Fruit fly (Drosophila melanogaster) whole organism, embryonic: ENCODE results near the gene CG42529.

Experiments
- BEAF-32 ChIP-seq: fragments of 200-800 bp; sonication (Bioruptor generic); optimal IDR thresholded peaks from 3 replicates; lab custom pipeline; 2017; ENCODE audit warnings: missing biosample characterization, missing genetic modification characterization, mild to moderate bottlenecking, moderate library complexity, missing genetic modification reagents
- CG10209 ChIP-seq: fragments of 200-800 bp; sonication (Bioruptor generic); optimal IDR thresholded peaks from 3 replicates; lab custom pipeline; 2017; ENCODE audit warnings: missing biosample characterization, mild to moderate bottlenecking, missing genetic modification characterization, missing genetic modification reagents
- CG12155 ChIP-seq: fragments of 200-800 bp; sonication (Bioruptor generic); optimal IDR thresholded peaks from 3 replicates; lab custom pipeline; 2016; ENCODE audit warnings: missing biosample characterization, missing genetic modification characterization
- CG12942 ChIP-seq: fragments of 200-800 bp; sonication (Bioruptor generic); optimal IDR thresholded peaks from 3 replicates; lab custom pipeline; 2016; ENCODE audit warnings: missing biosample characterization, missing genetic modification characterization
- CG13775 ChIP-seq: fragments of 200-800 bp; sonication (Bioruptor generic); optimal IDR thresholded peaks from 3 replicates; lab custom pipeline; 2017; ENCODE audit warnings: missing biosample characterization, mild to moderate bottlenecking, missing genetic modification characterization
- CG15514 ChIP-seq: fragments of 200-800 bp; sonication (Bioruptor generic); optimal IDR thresholded peaks from 3 replicates; lab custom pipeline; 2017; ENCODE audit warnings: missing biosample characterization, missing genetic modification characterization, mild to moderate bottlenecking, moderate library complexity, missing genetic modification reagents
- CG1832 ChIP-seq: fragments of 200-800 bp; sonication (Bioruptor generic); optimal IDR thresholded peaks from 2 replicates; lab custom pipeline; 2017; ENCODE audit warnings: missing biosample characterization, mild to moderate bottlenecking, missing genetic modification characterization, inconsistent platforms
- CG2116 ChIP-seq: fragments of 200-800 bp; sonication (Bioruptor generic); optimal IDR thresholded peaks from 3 replicates; lab custom pipeline; 2018; ENCODE audit warnings: missing biosample characterization, mild to moderate bottlenecking, missing genetic modification characterization
- CG2712 ChIP-seq: fragments of 200-800 bp; optimal IDR thresholded peaks from 3 replicates; lab custom pipeline; 2019; ENCODE audit warnings: missing biosample characterization, mild to moderate bottlenecking, missing genetic modification characterization, moderate library complexity
- CG30431 ChIP-seq: fragments of 200-800 bp; sonication (Bioruptor generic); optimal IDR thresholded peaks from 2 replicates; lab custom pipeline; 2017; ENCODE audit warnings: missing biosample characterization, missing genetic modification characterization
- CG34224 ChIP-seq: fragments of 200-800 bp; sonication (Bioruptor generic); IDR thresholded peaks from 3 replicates; pipeline ENCODE4 v1.3.6; 2022; ENCODE audit warnings: missing biosample characterization, missing genetic modification characterization; ENCODE audit not compliant: partially characterized antibody
- CG34422 ChIP-seq: fragments of 200-800 bp; sonication (Bioruptor generic); IDR thresholded peaks from 3 replicates; pipeline ENCODE4 v1.3.6; 2022; ENCODE audit warnings: missing biosample characterization, missing genetic modification characterization
- CG4360 ChIP-seq: fragments of 200-800 bp; sonication (Bioruptor generic); IDR thresholded peaks from 2 replicates; pipeline ENCODE4 v1.3.6; 2022; ENCODE audit warnings: missing biosample characterization, missing genetic modification characterization
- CG4404 ChIP-seq: fragments of 200-800 bp; sonication (Bioruptor generic); IDR thresholded peaks from 2 replicates; pipeline ENCODE4 v1.3.6; 2022; ENCODE audit warnings: missing biosample characterization, missing genetic modification characterization
- CG4730 ChIP-seq: fragments of 200-800 bp; sonication (Bioruptor generic); IDR thresholded peaks from 2 replicates; pipeline ENCODE4 v1.3.6; 2022; ENCODE audit warnings: missing biosample characterization, missing genetic modification characterization
- CG8089 ChIP-seq: fragments of 200-800 bp; sonication (Bioruptor generic); optimal IDR thresholded peaks from 3 replicates; lab custom pipeline; 2016; ENCODE audit warnings: missing biosample characterization, missing genetic modification characterization
- CG8388 ChIP-seq: fragments of 200-800 bp; sonication (Bioruptor generic); optimal IDR thresholded peaks from 2 replicates; lab custom pipeline; 2019; ENCODE audit warnings: missing biosample characterization, mild to moderate bottlenecking, missing genetic modification characterization, moderate library complexity
- CG8944 ChIP-seq: fragments of 200-800 bp; sonication (Bioruptor generic); optimal IDR thresholded peaks from 3 replicates; lab custom pipeline; 2016; ENCODE audit warnings: missing biosample characterization, missing genetic modification characterization
- Dp ChIP-seq: fragments of 200-800 bp; sonication (Bioruptor generic); optimal IDR thresholded peaks from 2 replicates; lab custom pipeline; 2018; ENCODE audit warnings: missing biosample characterization, mild to moderate bottlenecking, missing genetic modification characterization, moderate library complexity
- HHEX ChIP-seq: fragments of 200-800 bp; sonication (Bioruptor generic); optimal IDR thresholded peaks from 3 replicates; lab custom pipeline; 2017; ENCODE audit warnings: missing biosample characterization, mild to moderate bottlenecking, missing genetic modification characterization, missing genetic modification reagents
- HLH4C ChIP-seq: fragments of 200-800 bp; sonication (Bioruptor generic); IDR thresholded peaks from 3 replicates; pipeline ENCODE4 v1.3.6; 2022; ENCODE audit warnings: missing biosample characterization, missing genetic modification characterization; ENCODE audit not compliant: partially characterized antibody
- Lim3 ChIP-seq: fragments of 200-800 bp; sonication (Bioruptor generic); IDR thresholded peaks from 2 replicates; pipeline ENCODE4 v1.3.6; 2022; ENCODE audit warnings: missing biosample characterization, missing genetic modification characterization
- Max ChIP-seq: fragments of 200-800 bp; sonication (Bioruptor generic); optimal IDR thresholded peaks from 2 replicates; lab custom pipeline; 2016; ENCODE audit warnings: missing biosample characterization, mild to moderate bottlenecking, missing genetic modification characterization
- Neu2 ChIP-seq: fragments of 200-800 bp; sonication (Bioruptor generic); optimal IDR thresholded peaks from 3 replicates; lab custom pipeline; 2016; ENCODE audit warnings: missing biosample characterization, missing genetic modification characterization, borderline replicate concordance
- Rfx ChIP-seq: fragments of 200-800 bp; sonication (Bioruptor generic); IDR thresholded peaks from 2 replicates; pipeline ENCODE4 v1.3.6; 2022; ENCODE audit warnings: missing biosample characterization, missing genetic modification characterization
- Side ChIP-seq: fragments of 200-800 bp; sonication (Bioruptor generic); optimal IDR thresholded peaks from 2 replicates; lab custom pipeline; 2016; ENCODE audit warnings: missing biosample characterization, missing genetic modification characterization
- Taf1 ChIP-seq: fragments of 200-800 bp; sonication (Bioruptor generic); IDR thresholded peaks from 2 replicates; pipeline ENCODE4 v1.3.6; 2022; ENCODE audit warnings: missing biosample characterization, missing genetic modification characterization
- Vsx1 ChIP-seq: fragments of 200-800 bp; sonication (Bioruptor generic); optimal IDR thresholded peaks from 2 replicates; lab custom pipeline; 2017; ENCODE audit warnings: missing biosample characterization, mild to moderate bottlenecking, missing genetic modification characterization, missing genetic modification reagents
- Xrp1 ChIP-seq: fragments of 200-800 bp; sonication (Bioruptor generic); IDR thresholded peaks from 2 replicates; pipeline ENCODE4 v1.3.6; 2022; ENCODE audit warnings: missing biosample characterization, missing genetic modification characterization
- YL-1 ChIP-seq: fragments of 200-800 bp; sonication (Bioruptor generic); optimal IDR thresholded peaks from 3 replicates; lab custom pipeline; 2017; ENCODE audit warnings: missing biosample characterization, mild to moderate bottlenecking, missing genetic modification characterization
- chinmo ChIP-seq: fragments of 200-800 bp; sonication (Bioruptor generic); IDR thresholded peaks from 4 replicates; pipeline ENCODE4 v1.3.6; 2022; ENCODE audit warnings: missing biosample characterization, missing genetic modification characterization; ENCODE audit not compliant: partially characterized antibody
- corto ChIP-seq: fragments of 200-800 bp; sonication (Bioruptor generic); optimal IDR thresholded peaks from 2 replicates; lab custom pipeline; 2016; ENCODE audit warnings: missing biosample characterization, mild to moderate bottlenecking, missing genetic modification characterization, moderate library complexity
- cwo ChIP-seq: fragments of 200-800 bp; sonication (Bioruptor generic); optimal IDR thresholded peaks from 3 replicates; lab custom pipeline; 2017; ENCODE audit warnings: missing biosample characterization, missing genetic modification characterization, mild to moderate bottlenecking, moderate library complexity, missing genetic modification reagents
- dan ChIP-seq: fragments of 200-800 bp; sonication (Bioruptor generic); IDR thresholded peaks from 2 replicates; pipeline ENCODE4 v1.3.6; 2022; ENCODE audit warnings: missing biosample characterization, missing genetic modification characterization
- dmrt11E ChIP-seq: fragments of 200-800 bp; sonication (Bioruptor generic); optimal IDR thresholded peaks from 3 replicates; lab custom pipeline; 2018; ENCODE audit warnings: missing biosample characterization, mild to moderate bottlenecking, missing genetic modification characterization, moderate library complexity
- ems ChIP-seq: fragments of 200-800 bp; sonication (Bioruptor generic); optimal IDR thresholded peaks from 3 replicates; lab custom pipeline; 2016; ENCODE audit warnings: missing biosample characterization, missing genetic modification characterization
- en ChIP-seq: fragments of 200-800 bp; sonication (Bioruptor generic); optimal IDR thresholded peaks from 2 replicates; lab custom pipeline; 2016; ENCODE audit warnings: missing biosample characterization, missing genetic modification characterization
- eve ChIP-seq, 2 experiments: fragments of >200 bp; optimal IDR thresholded peaks; 2 replicates each; lab custom pipeline; 2017; ENCODE audit warnings: missing biosample characterization in 2 of 2, missing genetic modification characterization in 2 of 2
- fu2 ChIP-seq: fragments of 200-800 bp; sonication (Bioruptor generic); optimal IDR thresholded peaks from 2 replicates; lab custom pipeline; 2016; ENCODE audit warnings: missing biosample characterization, missing genetic modification characterization
- grn ChIP-seq: fragments of 200-800 bp; sonication (Bioruptor generic); optimal IDR thresholded peaks from 3 replicates; lab custom pipeline; 2017; ENCODE audit warnings: missing biosample characterization, missing genetic modification characterization
- gro ChIP-seq: fragments of 200-800 bp; sonication (Bioruptor generic); optimal IDR thresholded peaks from 2 replicates; lab custom pipeline; 2016; ENCODE audit warnings: missing biosample characterization, missing genetic modification characterization
- inv ChIP-seq: fragments of 200-800 bp; sonication (Bioruptor generic); IDR thresholded peaks from 2 replicates; pipeline ENCODE4 v1.3.6; 2022; ENCODE audit warnings: missing biosample characterization, missing genetic modification characterization; ENCODE audit not compliant: partially characterized antibody
- lab ChIP-seq: fragments of 200-800 bp; sonication (Bioruptor generic); optimal IDR thresholded peaks from 3 replicates; lab custom pipeline; 2017; ENCODE audit warnings: missing biosample characterization, missing genetic modification characterization, mild to moderate bottlenecking, moderate library complexity, missing genetic modification reagents
- mirr ChIP-seq: fragments of 200-800 bp; sonication (Bioruptor generic); optimal IDR thresholded peaks from 3 replicates; lab custom pipeline; 2018; ENCODE audit warnings: missing biosample characterization, mild to moderate bottlenecking, missing genetic modification characterization
- oc ChIP-seq: fragments of 200-800 bp; sonication (Bioruptor generic); optimal IDR thresholded peaks from 2 replicates; lab custom pipeline; 2018; ENCODE audit warnings: missing biosample characterization, mild to moderate bottlenecking, missing genetic modification characterization, moderate library complexity
- p53 ChIP-seq: fragments of 200-800 bp; sonication (Bioruptor generic); optimal IDR thresholded peaks from 2 replicates; lab custom pipeline; 2016; ENCODE audit warnings: missing biosample characterization, missing genetic modification characterization
- pfk ChIP-seq: fragments of 200-800 bp; sonication (Bioruptor generic); optimal IDR thresholded peaks from 2 replicates; lab custom pipeline; 2018; ENCODE audit warnings: missing biosample characterization, mild to moderate bottlenecking, missing genetic modification characterization, moderate library complexity
- salm ChIP-seq: fragments of 200-800 bp; sonication (Bioruptor generic); optimal IDR thresholded peaks from 2 replicates; lab custom pipeline; 2018; ENCODE audit warnings: missing biosample characterization, mild to moderate bottlenecking, missing genetic modification characterization
- sug ChIP-seq: fragments of 200-800 bp; optimal IDR thresholded peaks from 2 replicates; lab custom pipeline; 2019; ENCODE audit warnings: missing biosample characterization, mild to moderate bottlenecking, missing genetic modification characterization, moderate library complexity
- vfl ChIP-seq: fragments of 200-800 bp; sonication (Bioruptor generic); optimal IDR thresholded peaks from 2 replicates; lab custom pipeline; 2016; ENCODE audit warnings: missing biosample characterization, missing genetic modification characterization

Gene CG42529

dm6 chr3L:19777279-19777960, 48.6 kb downstream of the CG42529 start (continued):
- TF ChIP-seq chinmo (GFP tag; lab: Robert Waterston, UW) (0 out of 4 replicates have a peak, but pooled peaks have one; percentile 31), vfl (no peak), CG10209 (no peak), Taf1 (GFP tag; lab: Robert Waterston, UW) (no peak), CG15514 (GFP tag; lab: Kevin White, UChicago) (peak; percentile 2), fu2 (GFP tag; lab: Kevin White, UChicago) (no peak), CG12942 (no peak), Rfx (GFP tag; lab: Robert Waterston, UW) (no peak), dan (no peak), CG1832 (GFP tag; lab: Kevin White, UChicago) (no peak), CG34422 (GFP tag; lab: Robert Waterston, UW) (no peak), gro (GFP tag; lab: Kevin White, UChicago) (peak; percentile 72), en (GFP tag; lab: Kevin White, UChicago) (no peak), Side (GFP tag; lab: Kevin White, UChicago) (no peak), YL-1 (GFP tag; lab: Kevin White, UChicago) (no peak), Xrp1 (GFP tag; lab: Robert Waterston, UW) (no peak), HLH4C (GFP tag; lab: Robert Waterston, UW) (no peak), sug (tag; lab: Kevin White, UChicago) (peak; percentile 79), cwo (GFP tag; lab: Kevin White, UChicago) (no peak), CG2116 (GFP tag; lab: Kevin White, UChicago) (no peak), lab (peak; percentile 78), CG8388 (no peak), CG4360 (GFP tag; lab: Robert Waterston, UW) (no peak), CG34224 (no peak), eve (GFP tag; optimal IDR thresholded peaks at IDR 0.05; lab: Kevin White, UChicago) (peak in 1 of 2 experiments; percentile 68), ems (GFP tag; lab: Kevin White, UChicago) (no peak), Lim3 (GFP tag; lab: Robert Waterston, UW) (no peak), CG8089 (GFP tag; lab: Kevin White, UChicago) (no peak), oc (tag; lab: Kevin White, UChicago) (peak; percentile 52), BEAF-32 (GFP tag; lab: Kevin White, UChicago) (no peak), Vsx1 (GFP tag; lab: Kevin White, UChicago) (peak; percentile 89), Dp (GFP tag; lab: Kevin White, UChicago) (no peak), CG30431 (no peak), Max (GFP tag; lab: Kevin White, UChicago) (no peak), corto (no peak), salm (tag; lab: Kevin White, UChicago) (no peak), CG2712 (tag; lab: Kevin White, UChicago) (no peak), dmrt11E (tag; lab: Kevin White, UChicago) (no peak), CG8944 (GFP tag; lab: Kevin White, UChicago) (no peak), CG13775 (GFP tag; lab: Kevin White, UChicago) (no peak), inv (GFP tag; lab: Robert Waterston, UW) (no peak), pfk (GFP tag; lab: Kevin White, UChicago) (peak; percentile 51), HHEX (GFP tag; lab: Kevin White, UChicago) (no peak), grn (GFP tag; lab: Kevin White, UChicago) (peak; percentile 33), mirr (GFP tag; lab: Kevin White, UChicago) (peak; percentile 86), CG4404 (GFP tag; lab: Robert Waterston, UW) (no peak), p53 (no peak), Neu2 (no peak), CG12155 (GFP tag; lab: Kevin White, UChicago) (no peak), CG4730 (GFP tag; lab: Robert Waterston, UW) (no peak)
